Fruit fly (Drosophila melanogaster): ENCODE results near the gene CG13950.

DNA sequence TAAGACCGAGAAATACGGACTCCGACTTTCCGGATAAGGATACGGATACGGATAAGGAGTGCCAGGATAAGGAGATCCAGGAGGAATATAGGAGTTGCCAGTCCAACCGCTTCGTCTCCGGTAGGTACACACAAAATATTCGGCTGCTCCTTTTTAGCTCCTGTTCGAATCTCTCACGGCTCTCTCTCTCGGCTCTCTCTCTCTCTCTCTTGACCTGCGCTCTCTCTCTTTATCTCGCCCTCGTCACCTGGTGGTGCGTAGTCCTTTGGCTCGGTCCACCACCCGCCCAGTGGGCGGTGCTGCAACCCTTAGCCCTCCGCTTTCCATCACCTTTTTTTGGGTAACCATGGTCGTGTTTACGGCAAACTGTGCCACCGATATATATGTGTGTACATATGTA lies 33.6 kb upstream of the CG13950 start:
- TF ChIP-seq CG8478 (optimal IDR thresholded peaks at IDR 0.05) (no peak), psq (optimal IDR thresholded peaks at IDR 0.05) (no peak), usp (GFP tag; optimal IDR thresholded peaks at IDR 0.05) (no peak), pan (optimal IDR thresholded peaks at IDR 0.05) (no peak)

Data from whole organism.